Fruit fly (Drosophila melanogaster) whole organism, embryonic: ENCODE results near the gene CG11975.

ENCODE experiments used
- CG11247 ChIP-seq: fragments of 200-800 bp; sonication (Bioruptor generic); IDR thresholded peaks from 2 replicates; pipeline ENCODE4 v1.3.6; 2022; ENCODE audit warnings: missing biosample characterization, missing genetic modification characterization
- CG11504 ChIP-seq: fragments of 200-800 bp; sonication (Bioruptor generic); optimal IDR thresholded peaks from 3 replicates; lab custom pipeline; 2019; ENCODE audit warnings: missing biosample characterization, mild to moderate bottlenecking, missing genetic modification characterization, moderate library complexity
- CG12219 ChIP-seq: fragments of 200-800 bp; sonication (Bioruptor generic); optimal IDR thresholded peaks from 3 replicates; lab custom pipeline; 2018; ENCODE audit warnings: missing biosample characterization, mild to moderate bottlenecking, missing genetic modification characterization
- CG12744 ChIP-seq: fragments of 200-800 bp; sonication (Bioruptor generic); optimal IDR thresholded peaks from 2 replicates; lab custom pipeline; 2016; ENCODE audit warnings: missing biosample characterization, missing genetic modification characterization
- CG13775 ChIP-seq: fragments of 200-800 bp; sonication (Bioruptor generic); optimal IDR thresholded peaks from 3 replicates; lab custom pipeline; 2017; ENCODE audit warnings: missing biosample characterization, mild to moderate bottlenecking, missing genetic modification characterization
- CG15601 ChIP-seq: fragments of 200-800 bp; sonication (Bioruptor generic); optimal IDR thresholded peaks from 3 replicates; lab custom pipeline; 2019; ENCODE audit warnings: missing biosample characterization, mild to moderate bottlenecking, missing genetic modification characterization, moderate library complexity
- CG16813 ChIP-seq: fragments of 200-800 bp; sonication (Bioruptor generic); IDR thresholded peaks from 3 replicates; pipeline ENCODE4 v1.3.6; 2022; ENCODE audit warnings: missing biosample characterization, missing genetic modification characterization; ENCODE audit not compliant: partially characterized antibody
- CG2712 ChIP-seq: fragments of 200-800 bp; optimal IDR thresholded peaks from 3 replicates; lab custom pipeline; 2019; ENCODE audit warnings: missing biosample characterization, mild to moderate bottlenecking, missing genetic modification characterization, moderate library complexity
- CG30431 ChIP-seq: fragments of 200-800 bp; sonication (Bioruptor generic); optimal IDR thresholded peaks from 2 replicates; lab custom pipeline; 2017; ENCODE audit warnings: missing biosample characterization, missing genetic modification characterization
- CG32532 ChIP-seq: fragments of 200-800 bp; sonication (Bioruptor generic); IDR thresholded peaks from 2 replicates; pipeline ENCODE4 v1.3.6; 2022; ENCODE audit warnings: missing biosample characterization, missing genetic modification characterization
- CG7928 ChIP-seq: fragments of 200-800 bp; sonication (Bioruptor generic); optimal IDR thresholded peaks from 2 replicates; lab custom pipeline; 2017; ENCODE audit warnings: missing biosample characterization, mild to moderate bottlenecking, missing genetic modification characterization
- CG7963 ChIP-seq: fragments of 200-800 bp; sonication (Bioruptor generic); IDR thresholded peaks from 3 replicates; pipeline ENCODE4 v1.3.6; 2022; ENCODE audit warnings: missing biosample characterization, missing genetic modification characterization; ENCODE audit not compliant: partially characterized antibody
- CG7987 ChIP-seq: fragments of 200-800 bp; sonication (Bioruptor generic); optimal IDR thresholded peaks from 2 replicates; lab custom pipeline; 2018; ENCODE audit warnings: missing biosample characterization, mild to moderate bottlenecking, missing genetic modification characterization, moderate library complexity
- CG8281 ChIP-seq: fragments of 200-800 bp; sonication (Bioruptor generic); optimal IDR thresholded peaks from 2 replicates; lab custom pipeline; 2018; ENCODE audit warnings: missing biosample characterization, mild to moderate bottlenecking, missing genetic modification characterization, moderate library complexity
- CG9215 ChIP-seq: fragments of 200-800 bp; sonication (Bioruptor generic); IDR thresholded peaks from 2 replicates; pipeline ENCODE4 v1.3.6; 2022; ENCODE audit warnings: missing biosample characterization, missing genetic modification characterization
- E2f2 ChIP-seq: fragments of 200-800 bp; sonication (Bioruptor generic); IDR thresholded peaks from 2 replicates; pipeline ENCODE4 v1.3.6; 2022; ENCODE audit warnings: missing biosample characterization, missing genetic modification characterization
- Gsc ChIP-seq: fragments of 200-800 bp; sonication (Bioruptor generic); IDR thresholded peaks from 2 replicates; pipeline ENCODE4 v1.3.6; 2022; ENCODE audit warnings: missing biosample characterization, missing genetic modification characterization
- Hey ChIP-seq: fragments of 200-800 bp; sonication (Bioruptor generic); optimal IDR thresholded peaks from 3 replicates; lab custom pipeline; 2018; ENCODE audit warnings: missing biosample characterization, mild to moderate bottlenecking, missing genetic modification characterization
- HmgZ ChIP-seq: fragments of 200-800 bp; sonication (Bioruptor generic); optimal IDR thresholded peaks from 2 replicates; lab custom pipeline; 2018; ENCODE audit warnings: missing biosample characterization, mild to moderate bottlenecking, missing genetic modification characterization
- Med ChIP-seq: fragments of 200-800 bp; sonication (Bioruptor generic); peaks from one replicate; lab custom pipeline; 2016; ENCODE audit warnings: missing biosample characterization, missing genetic modification characterization, mild to moderate bottlenecking, inconsistent platforms, moderate library complexity
- Myb ChIP-seq: fragments of 200-800 bp; sonication (Bioruptor generic); optimal IDR thresholded peaks from 2 replicates; lab custom pipeline; 2016; ENCODE audit warnings: missing biosample characterization, missing genetic modification characterization
- Nf-YB ChIP-seq: fragments of 200-800 bp; sonication (Bioruptor generic); optimal IDR thresholded peaks from 3 replicates; lab custom pipeline; 2019; ENCODE audit warnings: missing biosample characterization, mild to moderate bottlenecking, missing genetic modification characterization, moderate library complexity
- Oaz ChIP-seq: fragments of 200-800 bp; sonication (Bioruptor generic); IDR thresholded peaks from 2 replicates; pipeline ENCODE4 v1.3.6; 2022; ENCODE audit warnings: missing biosample characterization, missing genetic modification characterization
- Side ChIP-seq: fragments of 200-800 bp; sonication (Bioruptor generic); optimal IDR thresholded peaks from 2 replicates; lab custom pipeline; 2016; ENCODE audit warnings: missing biosample characterization, missing genetic modification characterization
- Xbp1 ChIP-seq: fragments of 200-800 bp; sonication (Bioruptor generic); optimal IDR thresholded peaks from 3 replicates; lab custom pipeline; 2016; ENCODE audit warnings: missing biosample characterization, mild to moderate bottlenecking, missing genetic modification characterization
- ara ChIP-seq: fragments of 200-800 bp; sonication (Bioruptor generic); IDR thresholded peaks from 2 replicates; pipeline ENCODE4 v1.3.6; 2022; ENCODE audit warnings: missing biosample characterization, missing genetic modification characterization
- ash1 ChIP-seq: fragments of 200-800 bp; sonication (Bioruptor generic); optimal IDR thresholded peaks from 2 replicates; lab custom pipeline; 2018; ENCODE audit warnings: missing biosample characterization, mild to moderate bottlenecking, missing genetic modification characterization
- az2 ChIP-seq: fragments of 200-800 bp; sonication (Bioruptor generic); optimal IDR thresholded peaks from 3 replicates; lab custom pipeline; 2016; ENCODE audit warnings: missing biosample characterization, missing genetic modification characterization
- bsh ChIP-seq, 2 experiments: fragments of 200-800 bp; sonication (Bioruptor generic); optimal IDR thresholded peaks; 2 replicates each; lab custom pipeline; 2017 to 2018; ENCODE audit warnings: mild to moderate bottlenecking in 2 of 2, missing biosample characterization in 2 of 2, missing genetic modification characterization in 2 of 2, moderate library complexity in 1 of 2
- chif ChIP-seq, 2 experiments: fragments of 200-800 bp; sonication (Bioruptor generic); optimal IDR thresholded peaks; 3 replicates each; lab custom pipeline; 2016; ENCODE audit warnings: missing biosample characterization in 2 of 2, missing genetic modification characterization in 2 of 2
- croc ChIP-seq: fragments of 200-800 bp; sonication (Bioruptor generic); conservative IDR thresholded peaks from 3 replicates; pipeline ENCODE4 v1.3.6; 2022; ENCODE audit warnings: missing biosample characterization, missing genetic modification characterization
- dmrt11E ChIP-seq: fragments of 200-800 bp; sonication (Bioruptor generic); optimal IDR thresholded peaks from 3 replicates; lab custom pipeline; 2018; ENCODE audit warnings: missing biosample characterization, mild to moderate bottlenecking, missing genetic modification characterization, moderate library complexity
- dpn ChIP-seq, 2 experiments: fragments of 200-800 bp; sonication (Bioruptor generic); optimal IDR thresholded peaks; 3 replicates each; lab custom pipeline; 2016; ENCODE audit warnings: missing biosample characterization in 2 of 2, missing genetic modification characterization in 2 of 2
- fd102C ChIP-seq: fragments of 200-800 bp; sonication (Bioruptor generic); optimal IDR thresholded peaks from 2 replicates; lab custom pipeline; 2018; ENCODE audit warnings: missing biosample characterization, mild to moderate bottlenecking, missing genetic modification characterization, moderate library complexity
- gcm2 ChIP-seq: fragments of 200-800 bp; sonication (Bioruptor generic); optimal IDR thresholded peaks from 2 replicates; lab custom pipeline; 2016; ENCODE audit warnings: missing biosample characterization, missing genetic modification characterization
- gem ChIP-seq: fragments of 200-800 bp; sonication (Bioruptor generic); optimal IDR thresholded peaks from 2 replicates; lab custom pipeline; 2019; ENCODE audit warnings: missing biosample characterization, mild to moderate bottlenecking, missing genetic modification characterization, moderate library complexity
- gro ChIP-seq: fragments of 200-800 bp; sonication (Bioruptor generic); optimal IDR thresholded peaks from 2 replicates; lab custom pipeline; 2016; ENCODE audit warnings: missing biosample characterization, missing genetic modification characterization
- hb ChIP-seq: fragments of 200-800 bp; sonication (Bioruptor generic); IDR thresholded peaks from 3 replicates; pipeline ENCODE4 v1.3.6; 2022; ENCODE audit warnings: missing biosample characterization, missing genetic modification characterization; ENCODE audit not compliant: partially characterized antibody
- kni ChIP-seq: fragments of 200-800 bp; sonication (Bioruptor generic); optimal IDR thresholded peaks from 3 replicates; lab custom pipeline; 2017; ENCODE audit warnings: mild to moderate bottlenecking, missing biosample characterization, missing genetic modification reagents, missing genetic modification characterization
- pita ChIP-seq: fragments of 200-800 bp; sonication (Bioruptor generic); optimal IDR thresholded peaks from 2 replicates; lab custom pipeline; 2017; ENCODE audit warnings: missing biosample characterization, mild to moderate bottlenecking, missing genetic modification characterization
- ranshi ChIP-seq: fragments of 200-800 bp; sonication (Bioruptor generic); IDR thresholded peaks from 2 replicates; pipeline ENCODE4 v1.3.6; 2022; ENCODE audit warnings: missing biosample characterization, missing genetic modification characterization
- seq ChIP-seq: fragments of 200-800 bp; sonication (Bioruptor generic); IDR thresholded peaks from 2 replicates; pipeline ENCODE4 v1.3.6; 2022; ENCODE audit warnings: missing biosample characterization, missing genetic modification characterization
- so ChIP-seq: fragments of 200-800 bp; sonication (Bioruptor generic); IDR thresholded peaks from 3 replicates; pipeline ENCODE4 v1.3.6; 2022; ENCODE audit warnings: missing biosample characterization, missing genetic modification characterization
- sqz ChIP-seq: fragments of 200-800 bp; sonication (Bioruptor generic); optimal IDR thresholded peaks from 3 replicates; lab custom pipeline; 2018; ENCODE audit warnings: missing biosample characterization, mild to moderate bottlenecking, missing genetic modification characterization
- tap ChIP-seq: fragments of 200-800 bp; optimal IDR thresholded peaks from 3 replicates; lab custom pipeline; 2019; ENCODE audit warnings: missing biosample characterization, mild to moderate bottlenecking, missing genetic modification characterization, moderate library complexity
- tna ChIP-seq: fragments of 200-800 bp; sonication (Bioruptor generic); IDR thresholded peaks from 2 replicates; pipeline ENCODE4 v1.3.6; 2022; ENCODE audit warnings: missing biosample characterization, missing genetic modification characterization; ENCODE audit not compliant: partially characterized antibody
- trh ChIP-seq: fragments of 200-800 bp; sonication (Bioruptor generic); optimal IDR thresholded peaks from 2 replicates; lab custom pipeline; 2016; ENCODE audit warnings: missing biosample characterization, missing genetic modification characterization
- tup ChIP-seq: fragments of 200-800 bp; sonication (Bioruptor generic); optimal IDR thresholded peaks from 2 replicates; lab custom pipeline; 2016; ENCODE audit warnings: missing biosample characterization, mild to moderate bottlenecking, missing genetic modification characterization, moderate library complexity
- usp ChIP-seq: fragments of >200 bp; optimal IDR thresholded peaks from 2 replicates; lab custom pipeline; 2017; ENCODE audit warnings: missing biosample characterization, missing genetic modification characterization
- zf30C ChIP-seq: fragments of 200-800 bp; sonication (Bioruptor generic); optimal IDR thresholded peaks from 3 replicates; lab custom pipeline; 2018; ENCODE audit warnings: missing biosample characterization, mild to moderate bottlenecking, missing genetic modification characterization

CG11975 gene

dm6 chr3R:9038652-9039051 is 45.6 kb downstream of the CG11975 start, which contains the start of gene hyx:
hyx (plus strand) TSS chr3R:9038760.
- TF ChIP-seq CG11504 (tag; lab: Kevin White, UChicago) (no peak), CG15601 (tag; lab: Kevin White, UChicago) (peak; percentile 24), Myb (GFP tag; lab: Kevin White, UChicago) (peak; percentile 40), CG12744 (no peak), CG30431 (GFP tag; lab: Kevin White, UChicago) (no peak), CG32532 (GFP tag; lab: Robert Waterston, UW) (no peak; the same call in 1 of the 2 replicates), so (GFP tag; lab: Robert Waterston, UW) (no peak), kni (no peak), Oaz (GFP tag; lab: Robert Waterston, UW) (no peak), seq (GFP tag; lab: Robert Waterston, UW) (no peak), CG7987 (GFP tag; lab: Kevin White, UChicago) (peak; percentile 11), gro (GFP tag; lab: Kevin White, UChicago) (peak; percentile 76), bsh (GFP tag; optimal IDR thresholded peaks at IDR 0.05; lab: Kevin White, UChicago) (peak in 1 of 2 experiments; percentile 34), CG12219 (GFP tag; lab: Kevin White, UChicago) (peak; percentile 29), fd102C (peak; percentile 7), tna (GFP tag; lab: Robert Waterston, UW) (peak; percentile 56; the same call in 1 of the 2 replicates), CG7963 (peak; percentile 38; the same call in 1 of the 3 replicates), Gsc (GFP tag; lab: Robert Waterston, UW) (no peak), usp (GFP tag; lab: Kevin White, UChicago) (no peak), dmrt11E (tag; lab: Kevin White, UChicago) (peak; percentile 27), pita (GFP tag; lab: Kevin White, UChicago) (no peak), zf30C (GFP tag; lab: Kevin White, UChicago) (no peak), gem (peak; percentile 53), tup (GFP tag; lab: Kevin White, UChicago) (no peak), Side (GFP tag; lab: Kevin White, UChicago) (peak; percentile 27), Nf-YB (GFP tag; lab: Kevin White, UChicago) (no peak), sqz (GFP tag; lab: Kevin White, UChicago) (no peak), ara (GFP tag; lab: Robert Waterston, UW) (no peak), CG11247 (GFP tag; lab: Robert Waterston, UW) (no peak), gcm2 (GFP tag; lab: Kevin White, UChicago) (no peak), CG7928 (GFP tag; lab: Kevin White, UChicago) (no peak), CG13775 (peak; percentile 34), chif (GFP tag; optimal IDR thresholded peaks at IDR 0.05; lab: Kevin White, UChicago) (peak in 1 of 2 experiments; percentile 16), dpn (GFP tag; optimal IDR thresholded peaks at IDR 0.05; lab: Kevin White, UChicago) (peak in 1 of 2 experiments; percentile 53), hb (GFP tag; lab: Robert Waterston, UW) (peak; percentile 33; the same call in 1 of the 3 replicates), E2f2 (GFP tag; lab: Robert Waterston, UW) (no peak), Xbp1 (GFP tag; lab: Kevin White, UChicago) (peak; percentile 47), croc (GFP tag; lab: Robert Waterston, UW) (no peak), tap (peak; percentile 30), HmgZ (tag; lab: Kevin White, UChicago) (peak; percentile 61), CG9215 (GFP tag; lab: Robert Waterston, UW) (no peak), Med (GFP tag; lab: Kevin White, UChicago) (peak; percentile 92), ranshi (GFP tag; lab: Robert Waterston, UW) (peak; percentile 37; the same call in 1 of the 2 replicates), trh (GFP tag; lab: Kevin White, UChicago) (no peak), CG8281 (tag; lab: Kevin White, UChicago) (no peak), CG2712 (tag; lab: Kevin White, UChicago) (peak; percentile 59), ash1 (GFP tag; lab: Kevin White, UChicago) (no peak), az2 (GFP tag; lab: Kevin White, UChicago) (peak; percentile 49), Hey (tag; lab: Kevin White, UChicago) (no peak), CG16813 (peak; percentile 72; the same call in 2 of the 3 replicates)
